Fruit fly (Drosophila melanogaster): Measurements from ENCODE around the gene CG7945.

dm6 chr3L:15518344-15518743, 5.6 kb downstream of the CG7945 start:
- TF ChIP-seq CG32121 (GFP tag; IDR thresholded peaks at IDR 0.05) (no peak), CG10348 (GFP tag; IDR thresholded peaks at IDR 0.05) (no peak), Pif1B (GFP tag; optimal IDR thresholded peaks at IDR 0.05) (no peak), D1 (tag; optimal IDR thresholded peaks at IDR 0.05) (no peak), CG9948 (tag; optimal IDR thresholded peaks at IDR 0.05) (no peak), CG17806 (tag; optimal IDR thresholded peaks at IDR 0.05) (no peak), EcR (GFP tag; optimal IDR thresholded peaks at IDR 0.05) (no peak), CG8159 (tag; optimal IDR thresholded peaks at IDR 0.05) (no peak), gl (tag; optimal IDR thresholded peaks at IDR 0.05) (no peak), CG34367 (tag; optimal IDR thresholded peaks at IDR 0.05) (no peak), CG4496 (GFP tag; IDR thresholded peaks at IDR 0.05) (no peak), fd96Ca (GFP tag; IDR thresholded peaks at IDR 0.05) (no peak)

All from whole organism, pupa.